Worm (Caenorhabditis elegans) whole organism, L1 larva: ENCODE measurements around the gene C02E7.7.

Experiments
- C16A3.4 ChIP-seq: fragments of 150-350 bp; optimal IDR thresholded peaks from 2 replicates; lab custom pipeline; 2014; ENCODE audit warnings: missing biosample characterization, missing genetic modification characterization
- F16B12.6 ChIP-seq: fragments of 150-350 bp; optimal IDR thresholded peaks from 2 replicates; lab custom pipeline; 2014; ENCODE audit warnings: missing biosample characterization, missing genetic modification characterization
- ceh-63 ChIP-seq: fragments of 200-800 bp; sonication (Bioruptor generic); optimal IDR thresholded peaks from 2 replicates; lab custom pipeline; 2018; ENCODE audit warnings: mild to moderate bottlenecking, missing genetic modification characterization, missing compliant biosample characterization
- ceh-88 ChIP-seq: fragments of 200-800 bp; sonication (Bioruptor generic); IDR thresholded peaks from 2 replicates; pipeline ENCODE4 v1.3.6; 2022; ENCODE audit warnings: missing genetic modification characterization, missing compliant biosample characterization
- efl-1 ChIP-seq, 4 experiments: fragments of 150-350 bp; optimal IDR thresholded peaks in 3 of 4; peaks in 1 of 4; 1 replicate in 1 of 4; 2 replicates in 3 of 4; lab custom pipeline; 2014; ENCODE audit warnings: missing biosample characterization in 2 of 4, missing genetic modification characterization in 2 of 4, missing genetic modification reagents in 2 of 4
- elt-2 ChIP-seq: sonication (generic microtip); optimal IDR thresholded peaks from 2 replicates; lab custom pipeline; 2016; ENCODE audit warnings: missing genetic modification characterization, mild to moderate bottlenecking, inconsistent platforms, missing compliant biosample characterization, missing genetic modification reagents
- elt-3 ChIP-seq, 6 experiments: fragments of 150-350 bp in 1 of 6; sonication (generic microtip); optimal IDR thresholded peaks; 2 replicates each; lab custom pipeline; 2017 to 2018; ENCODE audit warnings: missing biosample characterization in 6 of 6, missing genetic modification characterization in 6 of 6, inconsistent platforms in 1 of 6
- ets-5 ChIP-seq: fragments of 200-800 bp; sonication (Bioruptor generic); IDR thresholded peaks from 2 replicates; pipeline ENCODE4 v1.3.6; 2022; ENCODE audit warnings: missing genetic modification characterization, missing compliant biosample characterization
- fos-1 ChIP-seq: fragments of 150-350 bp; optimal IDR thresholded peaks from 2 replicates; lab custom pipeline; 2014; ENCODE audit warnings: missing biosample characterization, missing genetic modification characterization
- hlh-17 ChIP-seq: fragments of 200-800 bp; sonication (Bioruptor generic); optimal IDR thresholded peaks from 2 replicates; lab custom pipeline; 2018; ENCODE audit warnings: missing genetic modification characterization, mild to moderate bottlenecking, missing compliant biosample characterization, moderate library complexity, borderline replicate concordance
- hlh-4 ChIP-seq: sonication (generic microtip); optimal IDR thresholded peaks from 2 replicates; lab custom pipeline; 2016; ENCODE audit warnings: mild to moderate bottlenecking, missing genetic modification characterization, missing compliant biosample characterization
- hpl-2 ChIP-seq: fragments of 150-350 bp; optimal IDR thresholded peaks from 2 replicates; lab custom pipeline; 2014; ENCODE audit warnings: missing biosample characterization, missing genetic modification reagents, missing genetic modification characterization
- lin-15B ChIP-seq: fragments of 150-350 bp; sonication (generic microtip); optimal IDR thresholded peaks from 3 replicates; lab custom pipeline; 2014; ENCODE audit warnings: missing biosample characterization, missing genetic modification characterization
- lin-35 ChIP-seq, 2 experiments: fragments of 150-350 bp; optimal IDR thresholded peaks; 2 replicates each; lab custom pipeline; 2014; ENCODE audit warnings: missing biosample characterization in 2 of 2, missing genetic modification characterization in 2 of 2, missing genetic modification reagents in 2 of 2
- lin-39 ChIP-seq: fragments of 150-350 bp; optimal IDR thresholded peaks from 2 replicates; lab custom pipeline; 2014; ENCODE audit warnings: missing biosample characterization, missing genetic modification reagents, missing genetic modification characterization
- lsy-2 ChIP-seq, 2 experiments: fragments of 150-350 bp; optimal IDR thresholded peaks; 2 replicates each; lab custom pipeline; 2014; ENCODE audit warnings: missing biosample characterization in 2 of 2, missing genetic modification characterization in 2 of 2
- mab-9 ChIP-seq: fragments of 200-800 bp; sonication (Bioruptor generic); IDR thresholded peaks from 2 replicates; pipeline ENCODE4 v1.3.6; 2022; ENCODE audit warnings: missing genetic modification reagents, missing genetic modification characterization, missing compliant biosample characterization
- mef-2 ChIP-seq: fragments of 150-350 bp; optimal IDR thresholded peaks from 2 replicates; lab custom pipeline; 2014; ENCODE audit warnings: missing biosample characterization, missing genetic modification characterization
- mep-1 ChIP-seq: fragments of 150-350 bp; optimal IDR thresholded peaks from 2 replicates; lab custom pipeline; 2014; ENCODE audit warnings: missing biosample characterization, missing genetic modification characterization
- nhr-11 ChIP-seq: fragments of 150-350 bp; optimal IDR thresholded peaks from 2 replicates; lab custom pipeline; 2014; ENCODE audit warnings: missing biosample characterization, missing genetic modification characterization
- nhr-19 ChIP-seq: fragments of 200-800 bp; sonication (Bioruptor generic); conservative IDR thresholded peaks from 2 replicates; pipeline ENCODE4 v1.3.6; 2022; ENCODE audit warnings: missing genetic modification characterization, missing compliant biosample characterization
- nhr-237 ChIP-seq: fragments of 150-350 bp; optimal IDR thresholded peaks from 2 replicates; lab custom pipeline; 2014; ENCODE audit warnings: missing biosample characterization, missing genetic modification characterization
- nhr-47 ChIP-seq: sonication (generic microtip); optimal IDR thresholded peaks from 2 replicates; lab custom pipeline; 2016; ENCODE audit warnings: mild to moderate bottlenecking, missing genetic modification characterization, moderate library complexity, missing compliant biosample characterization
- nhr-76 ChIP-seq: sonication (generic microtip); optimal IDR thresholded peaks from 2 replicates; lab custom pipeline; 2017; ENCODE audit warnings: missing biosample characterization, missing genetic modification characterization
- nhr-85 ChIP-seq: sonication (generic microtip); peaks from one replicate; lab custom pipeline; 2016; ENCODE audit warnings: missing genetic modification characterization, inconsistent platforms, missing compliant biosample characterization
- pax-3 ChIP-seq: fragments of 200-800 bp; sonication (Bioruptor generic); optimal IDR thresholded peaks from 2 replicates; lab custom pipeline; 2018; ENCODE audit warnings: mild to moderate bottlenecking, missing genetic modification characterization, moderate library complexity, missing compliant biosample characterization
- pqm-1 ChIP-seq: sonication (generic microtip); optimal IDR thresholded peaks from 3 replicates; lab custom pipeline; 2017; ENCODE audit warnings: missing biosample characterization, missing genetic modification characterization
- rnt-1 ChIP-seq: sonication (generic microtip); optimal IDR thresholded peaks from 2 replicates; lab custom pipeline; 2016; ENCODE audit warnings: mild to moderate bottlenecking, missing genetic modification characterization, moderate library complexity, missing compliant biosample characterization
- snpc-4 ChIP-seq: fragments of 150-350 bp; optimal IDR thresholded peaks from 2 replicates; lab custom pipeline; 2014; ENCODE audit warnings: missing biosample characterization, missing genetic modification characterization
- snu-23 ChIP-seq: sonication (generic microtip); optimal IDR thresholded peaks from 2 replicates; lab custom pipeline; 2016; ENCODE audit warnings: missing genetic modification characterization, missing compliant biosample characterization
- sptf-1 ChIP-seq: fragments of 150-350 bp; optimal IDR thresholded peaks from 2 replicates; lab custom pipeline; 2014; ENCODE audit warnings: missing biosample characterization, missing genetic modification characterization
- swsn-7 ChIP-seq: sonication (generic microtip); optimal IDR thresholded peaks from 2 replicates; lab custom pipeline; 2016; ENCODE audit warnings: missing genetic modification characterization, missing compliant biosample characterization
- unc-30 ChIP-seq: sonication (generic microtip); optimal IDR thresholded peaks from 2 replicates; lab custom pipeline; 2017; ENCODE audit warnings: missing biosample characterization, missing genetic modification characterization
- xbp-1 ChIP-seq: sonication (generic microtip); optimal IDR thresholded peaks from 2 replicates; lab custom pipeline; 2016; ENCODE audit warnings: missing genetic modification characterization, missing compliant biosample characterization
- zip-4 ChIP-seq: fragments of 200-800 bp; sonication (Bioruptor generic); optimal IDR thresholded peaks from 2 replicates; lab custom pipeline; 2018; ENCODE audit warnings: mild to moderate bottlenecking, missing genetic modification characterization, moderate library complexity, missing compliant biosample characterization
- ztf-4 ChIP-seq: fragments of 150-350 bp; optimal IDR thresholded peaks from 2 replicates; lab custom pipeline; 2014; ENCODE audit warnings: missing biosample characterization, missing genetic modification characterization

Gene C02E7.7

DNA sequence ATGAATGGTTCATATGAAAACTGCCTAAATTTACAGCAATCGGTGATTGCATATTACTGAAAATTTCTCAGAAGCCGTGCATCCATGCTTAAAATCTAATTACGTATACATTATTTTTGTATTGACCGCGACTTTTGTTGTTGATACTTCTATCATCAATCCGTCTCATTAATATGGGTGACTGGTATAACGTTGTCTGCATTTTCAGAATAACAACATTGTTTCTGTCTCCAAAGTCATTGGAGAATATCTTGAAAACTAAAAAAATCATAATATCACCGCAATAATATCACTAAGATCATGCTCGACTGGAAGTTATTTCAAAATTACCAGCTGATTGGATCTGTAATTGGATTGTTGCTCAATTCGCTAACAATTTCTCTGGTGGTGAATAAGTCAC lies 33.1 kb upstream of the C02E7.7 start, which contains the start of gene str-207:
str-207 (plus strand) TSS at position 301 of the 400 bp plus-strand sequence.
- TF ChIP-seq snpc-4 (tag; lab: Kevin White, UChicago): no peak
- no peak for TF ChIP-seq efl-1 (optimal IDR thresholded peaks at IDR 0.05; lab: Kevin White, UChicago)
- peak in 1 of 2 experiments; percentile 63 for TF ChIP-seq efl-1 (GFP tag; optimal IDR thresholded peaks at IDR 0.05 in 1 of 2; lab: Kevin White, UChicago)

DNA sequence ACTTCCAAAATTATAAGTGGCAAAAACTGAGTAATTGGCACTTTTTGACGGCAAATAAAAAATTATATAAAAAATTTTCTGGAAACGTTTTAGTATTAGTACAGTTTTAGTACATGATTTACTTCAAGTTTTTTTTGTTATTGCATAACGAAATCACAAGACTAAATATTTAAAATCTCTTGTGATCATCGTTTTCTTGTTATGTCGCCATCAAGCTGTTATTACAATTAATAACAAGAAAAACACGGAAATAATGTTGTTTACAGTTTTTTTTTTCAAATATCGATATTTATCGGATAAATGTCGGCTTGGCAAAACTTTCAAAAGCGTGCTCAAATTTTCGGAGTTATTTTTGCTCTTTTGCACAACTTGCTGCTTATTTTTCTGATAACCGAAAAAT lies 30.3 kb upstream of the C02E7.7 start, which contains the start of gene str-209:
str-209 (plus strand) TSS at position 301 of the 400 bp plus-strand sequence.
- TF ChIP-seq ztf-4: no peak
- TF ChIP-seq pax-3 (tag; lab: Kevin White, UChicago): no peak
- TF ChIP-seq elt-3 (tag; optimal IDR thresholded peaks at IDR 0.05; lab: Kevin White, UChicago): no peak
- TF ChIP-seq hlh-17 (GFP tag; lab: Kevin White, UChicago): no peak

DNA sequence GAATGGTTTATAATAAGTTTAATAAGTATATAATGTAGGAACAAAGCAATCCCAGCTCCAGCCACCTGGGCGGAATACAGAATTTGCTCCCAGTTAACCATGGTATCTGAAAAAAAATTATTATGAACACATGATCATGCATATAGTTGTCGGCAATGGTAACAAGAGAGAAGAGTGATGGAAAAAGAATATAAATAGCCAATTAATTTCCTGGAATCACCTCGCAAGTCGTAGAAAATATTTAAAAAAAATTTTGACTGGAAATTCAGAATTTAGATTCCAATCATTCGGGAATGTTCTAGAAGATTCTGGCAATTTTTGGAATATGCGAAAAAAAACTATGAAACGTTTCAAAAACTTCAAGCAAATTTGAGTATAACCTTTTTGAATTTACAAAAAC lies 25.8 kb upstream of the C02E7.7 start, which contains the start of gene str-211:
str-211 (minus strand) TSS at position 101 of the 400 bp plus-strand sequence.
- TF ChIP-seq ets-5 (GFP tag; lab: Robert Waterston, UW) (no peak), nhr-47 (tag; lab: Kevin White, UChicago) (no peak), F16B12.6 (tag; lab: Kevin White, UChicago) (no peak), nhr-76 (tag; lab: Kevin White, UChicago) (no peak), hlh-4 (tag; lab: Kevin White, UChicago) (no peak), mab-9 (GFP tag; lab: Robert Waterston, UW) (no peak), snpc-4 (tag; lab: Kevin White, UChicago) (no peak), C16A3.4 (tag; lab: Kevin White, UChicago) (no peak), efl-1 (optimal IDR thresholded peaks at IDR 0.05; lab: Kevin White, UChicago) (no peak), efl-1 (GFP tag; optimal IDR thresholded peaks at IDR 0.05 in 1 of 2; lab: Kevin White, UChicago) (no peak), nhr-19 (no peak), unc-30 (tag; lab: Kevin White, UChicago) (no peak), mef-2 (tag; lab: Kevin White, UChicago) (no peak), ceh-88 (GFP tag; lab: Robert Waterston, UW) (no peak), hpl-2 (no peak)

DNA sequence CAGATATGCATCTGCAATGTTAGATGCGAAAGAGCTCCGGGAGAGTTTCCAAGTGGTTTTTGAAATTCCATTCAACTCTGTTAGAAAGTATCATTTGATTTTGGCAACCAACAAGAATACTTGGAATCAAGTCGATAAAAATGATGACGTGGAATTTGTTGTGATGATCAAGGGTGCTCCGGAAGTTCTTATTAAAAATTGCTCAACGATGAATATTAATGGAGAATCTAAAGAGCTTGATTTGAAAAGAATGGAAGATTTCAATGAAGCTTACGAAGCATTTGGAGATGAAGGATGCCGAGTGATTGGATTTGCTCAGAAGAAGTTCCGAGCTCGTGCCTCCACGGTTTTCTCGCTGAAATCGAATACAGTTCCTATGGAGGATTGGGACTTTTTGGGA lies 19.0 kb upstream of the C02E7.7 start:
- TF ChIP-seq lin-15B (no peak), lin-39 (tag; lab: Kevin White, UChicago) (no peak), zip-4 (GFP tag; lab: Kevin White, UChicago) (no peak), xbp-1 (tag; lab: Kevin White, UChicago) (no peak), rnt-1 (tag; lab: Kevin White, UChicago) (no peak), sptf-1 (no peak), nhr-85 (no peak), ceh-63 (GFP tag; lab: Kevin White, UChicago) (no peak)

DNA sequence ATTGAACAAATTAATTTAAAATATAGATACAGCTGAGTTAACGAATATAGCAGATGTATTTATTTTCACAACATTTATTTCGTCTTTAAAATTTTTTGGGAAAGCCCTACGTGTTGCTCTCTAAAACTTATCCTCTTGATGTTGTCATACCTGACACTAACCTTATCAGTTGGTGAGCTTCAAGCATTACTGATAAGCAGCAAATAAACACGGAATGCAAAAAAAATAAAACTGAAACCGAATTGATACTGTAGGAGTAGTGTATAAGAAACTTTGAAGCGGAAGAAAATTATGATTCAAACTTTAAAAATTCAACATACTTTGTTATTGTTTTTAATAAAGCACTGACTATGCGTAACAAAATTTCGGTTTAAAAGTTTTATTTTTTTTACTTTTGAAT lies 16.7 kb upstream of the C02E7.7 start:
- no peak for TF ChIP-seq nhr-11 (tag; lab: Kevin White, UChicago)
- TF ChIP-seq nhr-237 (tag; lab: Kevin White, UChicago): no peak
- no peak for TF ChIP-seq elt-3 (tag; optimal IDR thresholded peaks at IDR 0.05; lab: Kevin White, UChicago)
- peak; percentile 60 for TF ChIP-seq elt-2
- no peak for TF ChIP-seq lin-39 (tag; lab: Kevin White, UChicago)
- no peak for TF ChIP-seq xbp-1 (tag; lab: Kevin White, UChicago)
- TF ChIP-seq lin-35 (GFP tag; optimal IDR thresholded peaks at IDR 0.05; lab: Kevin White, UChicago): no peak
- TF ChIP-seq pqm-1: peak; percentile 19
- no peak for TF ChIP-seq nhr-47 (tag; lab: Kevin White, UChicago)
- TF ChIP-seq, all 84 proteins: peak for 2

DNA sequence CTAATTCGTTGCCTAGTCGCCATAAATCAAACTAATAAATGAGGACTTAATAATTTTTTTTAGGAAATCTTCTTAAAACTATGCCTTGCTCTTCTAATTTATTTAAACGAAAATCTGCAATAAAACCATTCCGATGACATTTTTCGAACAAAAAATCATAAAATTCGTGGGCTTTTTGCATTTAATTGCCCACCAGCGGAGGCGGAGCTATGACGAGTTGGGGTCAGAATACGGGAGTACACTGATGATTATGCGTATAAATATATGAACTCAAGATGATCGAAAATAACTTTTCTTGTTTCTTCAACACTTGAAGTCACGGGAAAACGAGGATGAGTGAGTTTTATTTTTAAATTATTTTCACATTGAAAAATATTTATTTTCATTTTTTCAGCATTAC lies 16.0 kb upstream of the C02E7.7 start, which contains the start of gene catp-2:
catp-2 (plus strand) TSS at position 301 of the 400 bp plus-strand sequence.
- TF ChIP-seq snu-23 (GFP tag; lab: Kevin White, UChicago) (no peak), ztf-4 (no peak), swsn-7 (tag; lab: Kevin White, UChicago) (no peak), mep-1 (tag; lab: Kevin White, UChicago) (no peak), fos-1 (tag; lab: Kevin White, UChicago) (no peak), lsy-2 (tag; optimal IDR thresholded peaks at IDR 0.05; lab: Kevin White, UChicago) (no peak), zip-4 (GFP tag; lab: Kevin White, UChicago) (no peak)
